Worm (Caenorhabditis elegans) whole organism, L4 larva: ENCODE measurements around the gene sra-32.

Experiments used
- ceh-82 ChIP-seq: sonication (generic microtip); optimal IDR thresholded peaks from 2 replicates; lab custom pipeline; 2017; ENCODE audit warnings: missing biosample characterization, missing genetic modification characterization
- ces-1 ChIP-seq: fragments of 150-350 bp; sonication (generic microtip); optimal IDR thresholded peaks from 4 replicates; lab custom pipeline; 2014; ENCODE audit warnings: missing biosample characterization, missing genetic modification reagents, missing genetic modification characterization

DNA sequence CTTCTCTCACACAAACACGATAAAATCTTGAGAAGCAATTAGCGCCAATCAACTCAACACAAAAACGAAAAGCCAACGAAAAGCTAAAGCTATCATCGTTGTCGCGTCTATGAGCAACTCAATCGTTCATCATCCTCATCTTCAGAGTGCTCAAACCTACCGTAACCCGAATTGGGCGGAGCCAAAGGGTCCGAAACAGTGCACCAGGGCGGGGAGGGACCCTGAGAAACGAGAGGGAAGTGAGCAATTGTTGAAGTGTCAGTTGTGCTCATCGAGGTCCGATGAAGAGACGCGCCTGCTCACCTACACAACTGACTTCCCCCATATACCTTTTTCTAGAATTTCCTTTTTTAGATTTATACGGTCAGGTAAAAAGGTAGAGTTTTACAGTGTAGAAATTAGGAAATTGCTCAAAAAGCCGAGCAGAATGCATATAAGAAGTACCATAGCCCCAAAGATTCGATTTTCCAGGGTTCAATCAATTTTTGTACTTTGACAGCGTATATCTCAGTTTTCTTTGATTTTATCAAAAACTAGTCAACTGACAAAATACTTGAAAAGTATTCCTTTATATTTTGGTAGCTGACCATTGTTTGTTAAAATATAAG lies 13.4 kb downstream of the sra-32 start, which contains the start of gene hlh-1:
- no peak for TF ChIP-seq ces-1 (GFP tag; lab: Kevin White, UChicago)
- TF ChIP-seq ceh-82 (tag; lab: Kevin White, UChicago) = no peak
